Fruit fly (Drosophila melanogaster): ENCODE measurements around the gene CG14212.

The CG14212 gene

dm6 chrX:19663196-19663858 is 37.8 kb downstream of the CG14212 start (continued):
- TF ChIP-seq CG15336 (GFP tag; IDR thresholded peaks at IDR 0.05) (no peak), CG6276 (GFP tag; optimal IDR thresholded peaks at IDR 0.05) (peak; percentile 64), CG8632 (GFP tag; optimal IDR thresholded peaks at IDR 0.05) (no peak), CG10669 (GFP tag; optimal IDR thresholded peaks at IDR 0.05) (no peak), Gug (GFP tag; IDR thresholded peaks at IDR 0.05) (no peak), lz (GFP tag; optimal IDR thresholded peaks at IDR 0.05) (peak; percentile 55), CG1621 (tag; optimal IDR thresholded peaks at IDR 0.05) (no peak), ss (GFP tag; optimal IDR thresholded peaks at IDR 0.05) (peak; percentile 56 to 57), CG3919 (GFP tag; optimal IDR thresholded peaks at IDR 0.05) (peak; percentile 51)

dm6 chrX:19663859-19664728 is 38.6 kb downstream of the CG14212 start, which contains the start of the genes CG14223 and Ssu72:
CG14223 (minus strand) TSS chrX:19663971.
Ssu72 (plus strand) TSS chrX:19664561.
- no peak for TF ChIP-seq Eip75B (GFP tag; optimal IDR thresholded peaks at IDR 0.05)
- TF ChIP-seq CG8632 (GFP tag; optimal IDR thresholded peaks at IDR 0.05): no peak
- TF ChIP-seq Met (GFP tag; optimal IDR thresholded peaks at IDR 0.05): peak; percentile 32
- no peak for TF ChIP-seq Sox102F (GFP tag; optimal IDR thresholded peaks at IDR 0.05)
- TF ChIP-seq CG10631 (GFP tag; optimal IDR thresholded peaks at IDR 0.05): peak; percentile 15
- no peak for TF ChIP-seq CG1621 (tag; optimal IDR thresholded peaks at IDR 0.05)
- no peak for TF ChIP-seq Smox (GFP tag; optimal IDR thresholded peaks at IDR 0.05)
- TF ChIP-seq achi (GFP tag; optimal IDR thresholded peaks at IDR 0.05): no peak
- peak; percentile 22 for TF ChIP-seq esn (GFP tag; optimal IDR thresholded peaks at IDR 0.05)
- no peak for TF ChIP-seq Sox14 (GFP tag; optimal IDR thresholded peaks at IDR 0.05)
- no peak for TF ChIP-seq CG6808 (GFP tag; optimal IDR thresholded peaks at IDR 0.05)
- TF ChIP-seq fd85E (GFP tag; optimal IDR thresholded peaks at IDR 0.05): no peak
- TF ChIP-seq salr (GFP tag; optimal IDR thresholded peaks at IDR 0.05): peak in 1 of 2 experiments; percentile 19
- no peak for TF ChIP-seq CG11294 (GFP tag; IDR thresholded peaks at IDR 0.05)
- TF ChIP-seq CG15336 (GFP tag; IDR thresholded peaks at IDR 0.05): no peak
- no peak for TF ChIP-seq cyc (GFP tag; optimal IDR thresholded peaks at IDR 0.05)
- no peak for TF ChIP-seq pdm3 (GFP tag; optimal IDR thresholded peaks at IDR 0.05)
- no peak for TF ChIP-seq CG6163 (GFP tag; IDR thresholded peaks at IDR 0.05)
- no peak for TF ChIP-seq dsx (GFP tag; optimal IDR thresholded peaks at IDR 0.05; ENCODE audit: poor library complexity, severe bottlenecking)
- no peak for TF ChIP-seq OdsH (GFP tag; optimal IDR thresholded peaks at IDR 0.05)
- no peak for TF ChIP-seq spab (GFP tag; optimal IDR thresholded peaks at IDR 0.05)
- TF ChIP-seq Ets96B (tag; optimal IDR thresholded peaks at IDR 0.05): no peak
- no peak for TF ChIP-seq CG11762 (GFP tag; optimal IDR thresholded peaks at IDR 0.05; ENCODE audit: insufficient read depth)
- no peak for TF ChIP-seq CG32006 (GFP tag; optimal IDR thresholded peaks at IDR 0.05)
- no peak for TF ChIP-seq net (GFP tag; optimal IDR thresholded peaks at IDR 0.05)
- TF ChIP-seq Sox15 (GFP tag; optimal IDR thresholded peaks at IDR 0.05): no peak
- TF ChIP-seq CG8119 (GFP tag; IDR thresholded peaks at IDR 0.05): no peak
- TF ChIP-seq Eip93F (GFP tag; optimal IDR thresholded peaks at IDR 0.05): no peak
- peak; percentile 9 for TF ChIP-seq topi (GFP tag; optimal IDR thresholded peaks at IDR 0.05)
- no peak for TF ChIP-seq ss (GFP tag; optimal IDR thresholded peaks at IDR 0.05)
- TF ChIP-seq CG9139 (GFP tag; optimal IDR thresholded peaks at IDR 0.05): no peak
- no peak for TF ChIP-seq CG6792 (GFP tag; optimal IDR thresholded peaks at IDR 0.05)
- TF ChIP-seq Hr39 (GFP tag; optimal IDR thresholded peaks at IDR 0.05): no peak
- no peak for TF ChIP-seq fd59A (GFP tag; optimal IDR thresholded peaks at IDR 0.05)
- no peak for TF ChIP-seq CG16779 (tag; optimal IDR thresholded peaks at IDR 0.05)
- no peak for TF ChIP-seq lz (GFP tag; optimal IDR thresholded peaks at IDR 0.05)
- TF ChIP-seq CG34406 (GFP tag; optimal IDR thresholded peaks at IDR 0.05): no peak
- no peak for TF ChIP-seq CG3032 (tag; optimal IDR thresholded peaks at IDR 0.05)
- no peak for TF ChIP-seq CG8319 (GFP tag; optimal IDR thresholded peaks at IDR 0.05)
- TF ChIP-seq CG11902 (GFP tag; optimal IDR thresholded peaks at IDR 0.05): no peak
- no peak for TF ChIP-seq vri (GFP tag; optimal IDR thresholded peaks at IDR 0.05)
- peak; percentile 14 for TF ChIP-seq acj6 (GFP tag; optimal IDR thresholded peaks at IDR 0.05)
- no peak for TF ChIP-seq svp (GFP tag)
